Fruit fly (Drosophila melanogaster): Measurements from ENCODE around the gene Atg4a.

DNA sequence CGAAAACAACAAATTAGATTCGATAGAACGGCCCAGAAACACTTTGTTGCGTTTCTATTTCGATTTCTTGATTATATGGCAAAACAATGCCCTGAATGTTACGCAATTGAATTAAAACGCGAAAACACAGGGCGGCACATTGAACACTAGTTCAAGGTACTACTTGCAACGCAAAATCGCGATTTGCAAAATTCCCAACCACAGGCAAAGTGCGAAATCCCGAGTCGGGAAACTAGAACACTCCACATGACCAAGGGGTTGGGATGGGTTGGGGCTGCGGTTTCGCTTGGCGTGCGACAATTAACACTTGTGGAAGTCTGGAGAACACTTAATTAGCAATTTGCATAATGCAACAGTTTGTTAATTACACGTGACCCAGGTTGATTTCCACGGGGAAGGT is 43.6 kb downstream of the Atg4a start:
- TF ChIP-seq CG8478 (optimal IDR thresholded peaks at IDR 0.05) (no peak), usp (GFP tag; optimal IDR thresholded peaks at IDR 0.05) (no peak), psq (optimal IDR thresholded peaks at IDR 0.05) (no peak), EcR (GFP tag; optimal IDR thresholded peaks at IDR 0.05) (no peak), Dll (optimal IDR thresholded peaks at IDR 0.05) (no peak)

All from whole organism.